Worm (Caenorhabditis elegans): ENCODE results near the gene W03G11.2.

- TF ChIP-seq him-1 (tag; optimal IDR thresholded peaks at IDR 0.05) = no peak
- TF ChIP-seq dao-5 (tag; optimal IDR thresholded peaks at IDR 0.05) = no peak
- no peak for TF ChIP-seq W03F9.2 (tag; optimal IDR thresholded peaks at IDR 0.05)
Observed at ce11 chrX:12092621-12093020, 15.8 kb downstream of the W03G11.2 start.
